Worm (Caenorhabditis elegans) whole organism, young adult: ENCODE data around the gene R02E4.2.

Source experiments
- C06A6.2 ChIP-seq: fragments of 200-800 bp; sonication (Bioruptor generic); conservative IDR thresholded peaks from 2 replicates; pipeline ENCODE4 v1.3.6; 2022; ENCODE audit warnings: missing genetic modification characterization, missing compliant biosample characterization
- aptf-3 ChIP-seq: fragments of 200-800 bp; sonication (Bioruptor generic); IDR thresholded peaks from 2 replicates; pipeline ENCODE4 v1.3.6; 2022; ENCODE audit warnings: missing genetic modification characterization, missing compliant biosample characterization
- dpff-1 ChIP-seq: sonication (generic microtip); optimal IDR thresholded peaks from 2 replicates; lab custom pipeline; 2017; ENCODE audit warnings: mild to moderate bottlenecking, missing genetic modification characterization, missing compliant biosample characterization
- efl-1 ChIP-seq: fragments of 150-350 bp; optimal IDR thresholded peaks from 2 replicates; lab custom pipeline; 2014; ENCODE audit warnings: missing biosample characterization, missing genetic modification reagents, missing genetic modification characterization
- nhr-80 ChIP-seq: sonication (generic microtip); optimal IDR thresholded peaks from 2 replicates; lab custom pipeline; 2016; ENCODE audit warnings: missing genetic modification characterization, missing compliant biosample characterization
- rcor-1 ChIP-seq: fragments of 200-800 bp; sonication (Bioruptor generic); IDR thresholded peaks from 2 replicates; pipeline ENCODE4 v1.3.6; 2022; ENCODE audit warnings: missing genetic modification reagents, missing genetic modification characterization, missing compliant biosample characterization
- repo-1 ChIP-seq: sonication (generic microtip); optimal IDR thresholded peaks from 2 replicates; lab custom pipeline; 2017; ENCODE audit warnings: mild to moderate bottlenecking, missing genetic modification characterization, missing compliant biosample characterization
- snpc-4 ChIP-seq, 5 experiments: fragments of 150-350 bp in 1 of 5; sonication (generic microtip) in 4 of 5; optimal IDR thresholded peaks; 2 replicates each; lab custom pipeline; 2014 to 2018; ENCODE audit warnings: missing genetic modification characterization in 5 of 5, missing biosample characterization in 3 of 5, antibody characterized with exemption in 2 of 5, mild to moderate bottlenecking in 2 of 5, missing compliant biosample characterization in 2 of 5, missing genotype in 2 of 5, moderate library complexity in 2 of 5, missing genetic modification reagents in 1 of 5
- tbp1 ChIP-seq: fragments of 200-800 bp; sonication (Bioruptor generic); optimal IDR thresholded peaks from 2 replicates; lab custom pipeline; 2018; ENCODE audit warnings: mild to moderate bottlenecking, missing genetic modification characterization, missing compliant biosample characterization

ce11 chrX:4145051-4145826 is 38.0 kb downstream of the R02E4.2 start:
- TF ChIP-seq nhr-80 (tag; lab: Kevin White, UChicago) = peak; percentile 83
- TF ChIP-seq aptf-3 (GFP tag; lab: Robert Waterston, UW) = 0 out of 2 replicates have a peak, but pooled peaks have one; percentile 13
- TF ChIP-seq dpff-1 = no peak
- TF ChIP-seq tbp1 (GFP tag; lab: Kevin White, UChicago) = peak; percentile 29
- TF ChIP-seq snpc-4 (GFP tag; optimal IDR thresholded peaks at IDR 0.05; lab: Kevin White, UChicago) = no peak
- no peak for TF ChIP-seq snpc-4 (tag; optimal IDR thresholded peaks at IDR 0.05; lab: Kevin White, UChicago)
- TF ChIP-seq rcor-1 (GFP tag; lab: Robert Waterston, UW) = no peak; the same call in 1 of the 2 replicates
- TF ChIP-seq efl-1 (GFP tag; lab: Kevin White, UChicago) = no peak
- peak; percentile 58 for TF ChIP-seq C06A6.2 (GFP tag; lab: Robert Waterston, UW)
- no peak for TF ChIP-seq repo-1 (tag; lab: Kevin White, UChicago)
